Fruit fly (Drosophila melanogaster): ENCODE measurements around the gene Lk.

dm6 chr3L:14565134-14565587 lies 4.6 kb upstream of the Lk start:
- no peak for TF ChIP-seq so (GFP tag; IDR thresholded peaks at IDR 0.05)
- no peak for TF ChIP-seq Lim3 (GFP tag; IDR thresholded peaks at IDR 0.05)
- no peak for TF ChIP-seq Ada2b (GFP tag; IDR thresholded peaks at IDR 0.05)
- TF ChIP-seq CG4730 (GFP tag; IDR thresholded peaks at IDR 0.05): no peak
- no peak for TF ChIP-seq fru (optimal IDR thresholded peaks at IDR 0.05)
- no peak for TF ChIP-seq CG1792 (GFP tag; optimal IDR thresholded peaks at IDR 0.05)
